Fruit fly (Drosophila melanogaster): ENCODE results near the gene Cpr66D.

The Cpr66D gene

DNA sequence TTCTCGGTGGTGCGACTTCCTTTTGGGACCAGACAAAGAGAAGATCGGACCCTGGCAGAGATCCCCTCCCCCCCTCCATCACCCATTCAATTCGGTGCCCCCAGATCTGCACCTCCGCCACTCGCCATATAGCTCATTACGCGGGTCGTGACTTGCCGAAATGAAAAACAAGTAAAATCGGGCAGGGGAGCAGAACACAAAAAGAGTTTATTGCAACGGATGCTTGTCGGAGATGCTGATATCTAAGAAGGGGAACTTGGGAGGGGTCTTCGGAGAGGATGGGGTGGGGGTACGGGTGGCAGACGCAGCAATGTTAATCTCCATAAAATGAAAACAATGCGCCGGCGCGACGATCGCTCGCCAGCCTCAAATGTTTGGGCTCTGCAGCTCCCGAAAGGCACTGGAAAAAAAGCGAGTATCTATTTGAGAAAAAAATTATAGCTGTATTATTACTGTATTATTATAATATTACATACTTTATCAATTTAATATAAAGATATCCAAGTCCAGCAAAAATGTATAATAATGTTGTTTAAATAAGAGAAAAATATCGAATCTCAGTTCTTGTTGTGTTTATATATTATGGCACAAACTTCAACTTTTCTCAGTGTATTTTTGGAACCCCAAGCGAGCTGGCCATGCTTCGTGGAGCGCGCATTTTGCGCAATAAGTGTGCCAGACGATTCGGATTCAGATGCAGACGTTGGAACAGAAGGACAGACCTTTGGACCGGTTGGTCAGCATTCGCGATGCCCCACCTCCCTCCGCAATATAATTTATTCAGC, 27.8 kb downstream of the Cpr66D start:
- no peak for TF ChIP-seq noc (tag; optimal IDR thresholded peaks at IDR 0.05)

DNA sequence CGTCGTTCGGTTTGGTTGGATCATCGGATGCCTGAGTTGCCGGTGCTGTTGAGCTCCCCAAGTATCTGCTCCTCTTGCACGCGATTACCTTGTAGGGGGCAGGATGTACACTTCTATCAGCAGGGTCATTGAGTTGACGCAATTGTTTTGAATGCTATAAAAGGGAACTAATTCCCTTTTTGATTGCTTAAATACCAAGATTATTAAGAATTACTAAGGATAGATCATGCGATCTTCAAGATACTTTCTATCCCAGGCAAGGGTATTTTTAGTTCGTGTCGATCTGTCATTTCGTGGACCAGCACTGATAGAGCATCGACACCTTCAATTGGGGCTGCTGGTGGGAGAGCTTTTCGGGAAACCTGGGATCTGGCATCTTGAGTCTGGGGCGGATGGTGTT, 28.8 kb downstream of the Cpr66D start:
- no peak for TF ChIP-seq noc (tag; optimal IDR thresholded peaks at IDR 0.05)

DNA sequence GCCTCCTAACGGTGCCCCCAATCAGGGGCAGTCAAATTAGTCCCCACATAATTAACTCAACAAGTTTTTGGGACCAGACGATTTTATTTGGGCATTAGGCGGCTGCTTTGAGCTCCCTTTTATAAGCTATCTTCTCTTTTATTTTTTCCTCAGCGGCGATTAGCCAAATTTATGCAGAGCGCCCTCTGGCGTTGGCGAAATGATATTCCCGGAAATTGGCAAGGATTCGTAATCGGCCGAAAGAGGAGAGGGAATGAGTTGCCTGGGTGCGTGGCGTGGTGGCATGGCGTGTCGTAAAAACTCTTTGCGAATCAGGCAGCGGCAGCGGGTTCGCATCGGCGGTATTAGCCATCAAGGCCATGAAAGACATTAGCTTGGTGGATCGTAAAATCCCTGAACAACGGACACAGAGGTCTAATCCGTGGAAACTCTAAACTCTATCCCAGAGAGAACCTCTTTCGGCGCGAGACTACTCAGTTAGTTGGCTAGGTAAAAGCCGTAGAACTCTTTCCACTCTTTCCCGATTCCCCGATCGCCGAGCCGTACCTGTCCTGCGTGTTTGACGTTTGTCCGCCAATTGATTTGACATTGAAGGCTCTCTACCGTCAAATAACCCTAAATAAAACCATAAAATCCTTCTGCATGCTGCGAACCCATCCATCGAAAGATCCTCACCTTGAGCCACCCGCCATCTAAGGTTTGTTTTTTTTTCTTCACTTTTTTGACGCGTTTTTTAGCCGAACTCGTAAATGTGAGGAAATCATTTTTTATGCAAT, 29.8 kb downstream of the Cpr66D start:
- no peak for TF ChIP-seq noc (tag; optimal IDR thresholded peaks at IDR 0.05)

DNA sequence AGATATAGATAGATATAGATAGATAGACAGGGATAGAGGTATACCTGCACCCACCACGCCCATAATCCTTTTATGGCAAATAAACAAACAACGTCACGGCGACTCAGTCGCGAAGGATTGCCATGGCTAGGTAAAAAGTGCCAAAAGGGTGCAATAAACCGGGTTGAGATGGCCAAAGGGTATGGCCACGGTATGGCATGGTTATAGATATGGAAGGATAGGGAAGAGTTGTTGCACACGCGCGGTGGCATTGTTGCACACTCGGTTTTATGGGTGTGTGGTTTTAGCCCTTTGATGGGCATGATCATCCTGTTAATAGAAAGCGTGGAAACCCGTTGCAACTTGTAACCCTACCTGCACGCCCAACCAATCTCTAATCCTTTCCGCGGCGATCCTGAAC, 30.7 kb downstream of the Cpr66D start:
- no peak for TF ChIP-seq noc (tag; optimal IDR thresholded peaks at IDR 0.05)

DNA sequence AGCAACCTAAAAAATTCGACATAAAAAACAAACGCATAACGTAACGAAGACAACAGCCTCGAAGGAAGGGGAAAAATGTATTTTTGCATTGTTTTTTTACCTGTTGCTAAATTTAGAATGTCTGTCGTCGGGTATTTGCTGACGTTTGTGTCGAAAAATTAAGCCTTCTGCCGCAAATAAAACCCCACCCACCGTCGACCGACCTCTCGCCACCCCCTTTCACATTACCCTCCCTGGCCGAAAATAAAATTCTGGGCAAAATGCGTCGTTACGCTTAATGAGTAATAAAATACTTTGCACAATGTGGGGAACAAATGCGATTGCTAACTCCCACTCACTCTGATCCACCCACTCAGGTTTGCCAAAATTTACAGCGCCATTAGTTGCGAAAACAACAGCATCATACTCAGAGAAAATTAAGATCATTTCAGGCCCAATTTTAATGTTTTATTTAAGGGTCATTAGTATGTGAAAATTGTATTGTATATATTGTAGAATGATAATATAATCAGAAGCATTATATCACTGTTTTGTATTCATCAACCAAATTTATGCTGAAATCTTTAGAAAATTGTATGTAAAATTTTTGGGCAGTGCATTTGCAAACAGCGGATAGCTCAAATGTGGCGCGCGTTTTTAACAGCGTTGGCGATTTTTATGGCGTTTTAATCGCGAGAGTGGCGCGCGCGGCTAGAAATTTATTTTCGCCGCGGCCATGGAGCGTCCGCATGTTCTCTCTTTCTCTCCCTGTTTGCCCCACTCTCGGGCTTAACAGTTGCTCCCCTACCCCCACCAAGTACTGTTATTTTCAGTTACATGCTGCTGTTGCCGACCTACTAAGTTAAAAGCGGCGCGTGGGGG, 32.2 kb downstream of the Cpr66D start:
- TF ChIP-seq noc (tag; optimal IDR thresholded peaks at IDR 0.05): peak; percentile 80

DNA sequence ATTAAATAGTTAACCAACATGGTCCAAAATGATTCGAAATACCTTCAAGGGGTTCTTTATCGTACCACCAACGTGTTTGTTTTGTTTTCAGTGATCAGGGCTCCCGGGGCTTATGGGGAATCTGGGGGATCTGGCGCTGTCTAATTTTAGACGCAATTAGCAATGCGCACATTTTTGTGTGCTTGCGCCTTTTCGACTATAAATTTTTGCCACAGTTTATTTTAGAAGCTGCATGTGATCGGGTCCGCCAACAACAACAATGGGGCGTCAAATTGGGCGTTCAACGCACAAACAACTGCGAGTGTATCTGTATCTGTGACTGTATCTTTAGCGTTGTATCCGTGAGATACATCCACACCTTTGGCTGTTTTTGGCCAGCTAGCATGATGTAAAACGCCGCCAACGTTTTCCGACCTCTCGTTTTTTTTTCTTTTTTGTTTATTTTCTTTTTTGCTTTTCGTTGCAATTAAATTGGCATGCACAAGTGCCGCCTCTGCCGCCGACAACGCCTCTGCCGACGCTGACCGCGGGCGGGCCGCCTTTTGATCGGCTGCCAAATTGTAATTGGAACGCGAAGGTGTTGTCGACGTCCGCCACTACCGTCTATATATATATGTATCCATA, 33.2 kb downstream of the Cpr66D start:
- no peak for TF ChIP-seq noc (tag; optimal IDR thresholded peaks at IDR 0.05)

DNA sequence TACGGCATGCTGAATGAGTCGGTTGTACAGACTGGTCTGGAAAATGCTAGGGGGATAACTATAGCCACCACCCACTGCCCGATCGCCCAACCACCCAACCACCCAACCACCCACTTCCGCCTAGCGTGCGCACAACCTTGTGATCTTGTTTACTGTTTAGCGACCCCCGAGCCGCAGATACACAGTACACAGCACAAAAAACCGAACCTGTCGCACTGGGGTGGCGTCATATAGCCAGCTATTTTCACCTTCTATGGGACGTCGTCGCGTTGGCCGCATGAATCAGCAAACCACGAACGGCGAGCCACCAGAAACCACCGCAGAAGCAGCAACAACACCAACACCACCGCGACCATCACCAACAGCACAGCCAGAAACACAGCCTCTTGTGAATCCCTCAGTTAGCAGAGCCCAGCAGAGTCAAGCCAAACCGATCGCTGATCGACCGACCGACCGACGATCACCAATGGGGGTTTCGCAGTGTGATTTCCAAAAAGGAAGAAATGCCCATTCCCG, 34.8 kb downstream of the Cpr66D start:
- no peak for TF ChIP-seq noc (tag; optimal IDR thresholded peaks at IDR 0.05)

DNA sequence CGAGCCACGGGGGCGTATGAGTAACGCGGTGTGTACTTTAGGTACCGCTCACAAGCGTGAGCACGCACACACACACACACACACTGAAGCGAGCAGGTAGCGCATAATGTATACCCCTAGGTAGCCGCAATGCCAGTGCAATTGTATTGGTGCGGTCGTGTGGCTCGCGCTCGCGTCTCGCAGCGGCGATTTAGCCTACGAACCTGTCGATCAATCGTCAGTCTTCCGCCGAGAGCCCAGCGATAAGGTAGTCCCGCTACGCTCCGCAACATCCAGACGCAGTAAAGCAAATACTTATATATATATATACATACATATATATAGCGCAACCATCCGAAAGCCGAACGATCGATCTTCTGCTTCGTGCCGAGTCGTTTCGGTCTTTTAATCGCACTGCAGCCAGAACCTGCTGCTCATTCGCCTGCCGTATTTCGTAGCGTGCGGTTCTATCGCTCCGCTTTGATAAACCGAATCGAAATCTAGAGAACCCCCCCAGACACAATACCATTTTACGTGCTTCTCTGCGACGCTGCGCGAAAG, 35.4 kb downstream of the Cpr66D start, which contains the start of gene hry:
Gene hry, plus strand, starts transcription at position 215 of the 540 bp plus-strand sequence.
- peak; percentile 79 for TF ChIP-seq noc (tag; optimal IDR thresholded peaks at IDR 0.05)

DNA sequence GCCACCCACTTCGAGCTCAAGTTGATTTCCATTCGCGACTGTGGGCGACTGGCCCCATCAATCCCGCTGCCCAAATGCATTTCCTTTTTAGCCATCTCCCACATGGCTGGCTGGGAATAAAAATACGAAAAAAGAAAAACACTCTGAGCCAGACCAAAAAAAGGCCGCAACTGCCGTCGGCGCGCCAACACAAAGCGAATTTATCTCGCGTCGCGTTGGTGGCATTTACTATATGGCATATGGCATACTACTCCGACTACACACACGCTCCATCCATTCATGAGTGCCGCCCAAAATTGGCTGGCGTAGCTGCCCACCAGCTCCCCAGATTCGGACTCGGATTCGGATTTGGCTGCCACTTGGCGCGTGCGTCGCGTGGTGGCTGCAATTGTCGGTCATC, 36.3 kb downstream of the Cpr66D start:
- TF ChIP-seq noc (tag; optimal IDR thresholded peaks at IDR 0.05): no peak

DNA sequence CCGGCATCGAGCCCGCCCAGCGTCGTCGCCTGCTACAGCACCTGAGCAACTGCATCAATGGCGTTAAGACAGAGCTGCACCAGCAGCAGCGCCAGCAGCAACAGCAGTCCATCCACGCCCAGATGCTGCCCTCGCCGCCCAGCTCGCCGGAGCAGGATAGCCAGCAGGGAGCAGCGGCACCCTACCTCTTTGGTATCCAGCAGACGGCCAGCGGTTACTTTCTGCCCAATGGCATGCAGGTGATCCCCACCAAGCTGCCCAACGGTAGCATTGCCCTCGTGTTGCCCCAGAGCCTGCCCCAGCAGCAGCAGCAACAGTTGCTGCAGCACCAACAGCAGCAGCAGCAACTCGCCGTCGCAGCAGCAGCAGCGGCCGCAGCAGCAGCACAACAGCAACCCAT, 37.5 kb downstream of the Cpr66D start:
- no peak for TF ChIP-seq noc (tag; optimal IDR thresholded peaks at IDR 0.05)

DNA sequence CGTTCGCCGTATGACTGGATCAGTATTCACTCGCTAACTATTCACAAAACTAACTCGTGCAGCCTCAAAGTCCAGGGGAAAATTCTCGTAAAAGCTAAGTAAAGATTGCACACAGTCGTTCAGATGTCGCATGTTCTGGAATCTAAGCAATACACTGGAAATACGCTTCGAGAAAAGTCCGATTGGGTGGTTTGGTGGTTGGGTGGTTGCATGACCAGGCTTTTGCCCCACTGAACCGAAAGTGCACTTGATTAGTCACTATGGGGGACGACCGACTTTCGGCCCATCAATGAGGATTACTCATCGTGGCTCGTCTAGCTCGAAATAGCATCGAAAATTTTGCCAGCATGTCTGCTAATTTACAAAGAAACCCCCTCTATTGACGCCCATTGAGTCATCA, 40.1 kb downstream of the Cpr66D start:
- TF ChIP-seq noc (tag; optimal IDR thresholded peaks at IDR 0.05): no peak

DNA sequence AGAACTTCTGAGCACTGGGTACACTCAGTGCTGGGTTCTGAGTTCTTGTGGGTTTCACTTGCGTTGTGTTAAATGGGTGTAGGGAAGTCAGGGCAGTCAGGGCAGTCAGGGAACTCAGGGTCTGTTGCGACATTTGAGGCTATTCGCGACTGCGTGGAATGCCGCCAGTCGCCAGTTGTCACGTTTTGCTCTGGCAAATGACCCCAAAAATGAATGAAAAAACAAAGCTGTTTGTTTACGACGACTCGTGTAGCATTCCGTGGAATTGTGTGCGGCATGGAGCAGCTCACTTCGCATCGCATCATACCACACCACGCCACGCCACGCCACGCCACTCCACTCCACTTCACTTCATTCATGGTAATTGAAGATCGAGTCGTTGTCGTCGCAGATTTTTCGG, 41.0 kb downstream of the Cpr66D start:
- no peak for TF ChIP-seq noc (tag; optimal IDR thresholded peaks at IDR 0.05)

DNA sequence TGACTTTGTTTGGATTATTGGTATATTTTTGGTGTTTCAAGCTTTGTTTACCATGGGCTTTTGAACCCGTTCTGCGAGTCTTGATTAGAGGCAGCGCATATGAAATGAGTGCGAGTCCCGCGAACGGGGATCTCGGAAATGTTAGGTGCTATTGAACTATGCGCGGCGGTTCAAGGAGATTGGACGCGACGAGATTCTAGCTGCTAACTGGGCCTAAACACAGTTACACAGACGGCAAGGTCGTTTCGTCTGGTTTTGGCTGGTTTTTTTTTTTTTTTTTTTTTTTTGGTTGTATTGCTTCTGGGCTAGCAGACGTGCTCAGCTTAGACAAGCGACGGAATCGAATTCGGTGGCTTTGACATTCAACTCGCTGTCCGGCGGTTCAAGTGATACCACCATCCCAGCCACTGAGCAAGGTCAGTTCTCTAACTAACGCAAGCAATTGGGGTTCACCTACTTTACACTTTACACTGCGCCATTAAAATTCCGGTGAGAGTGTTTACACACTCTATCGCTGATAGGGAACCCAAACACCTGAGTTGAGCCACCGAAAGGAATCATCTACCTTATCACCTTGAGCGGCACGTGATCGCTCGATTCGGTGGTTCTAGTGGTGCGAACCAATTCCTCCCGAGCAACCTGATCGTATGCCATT, 41.8 kb downstream of the Cpr66D start:
- TF ChIP-seq noc (tag; optimal IDR thresholded peaks at IDR 0.05): no peak

DNA sequence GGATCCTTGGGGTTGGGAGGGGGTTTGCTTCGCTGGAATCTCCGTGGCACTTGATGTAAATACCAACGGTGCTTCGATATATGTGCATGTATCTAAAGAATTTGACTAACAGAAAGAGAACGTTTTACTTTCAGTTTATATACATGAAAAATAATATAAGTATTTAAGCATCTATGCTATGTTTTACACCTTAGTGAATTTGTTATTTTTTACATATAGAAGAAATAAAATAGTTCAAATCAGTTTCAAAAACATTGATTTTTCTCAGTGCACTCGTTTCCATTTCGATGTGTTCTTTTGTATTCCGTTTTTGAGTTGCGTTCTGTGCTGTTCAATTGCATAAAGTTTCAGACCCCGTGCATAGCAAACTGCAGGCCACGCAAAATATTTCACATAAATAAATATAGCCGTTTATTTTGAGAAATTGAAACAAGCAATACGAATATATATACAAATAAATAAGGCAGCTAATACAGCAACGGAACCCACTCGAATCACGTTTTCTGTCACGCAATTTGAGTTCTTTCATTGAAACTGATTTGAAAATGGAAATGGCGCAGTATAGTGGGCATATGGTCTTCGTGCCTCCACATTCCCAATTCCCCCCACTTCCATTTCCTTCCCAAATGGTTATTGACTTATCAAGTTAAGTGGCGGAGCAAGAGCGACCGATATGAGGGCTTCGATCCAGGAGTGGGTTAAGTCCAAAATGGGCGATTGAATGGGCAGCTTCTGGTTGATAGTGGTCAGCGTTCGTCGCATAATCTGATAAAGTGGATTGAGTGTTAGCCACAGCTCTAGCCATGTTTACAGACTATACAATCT, 42.5 kb downstream of the Cpr66D start:
- TF ChIP-seq noc (tag; optimal IDR thresholded peaks at IDR 0.05): no peak

Data from whole organism, larva.